Fruit fly (Drosophila melanogaster) whole organism, embryonic: ENCODE results near the gene schlank.
A peak's percentile ranks its signal among the peaks of the same experiment; 100 is the strongest.

Experiments used
- Adf1 ChIP-seq: fragments of 200-800 bp; sonication (Bioruptor generic); IDR thresholded peaks from 2 replicates; pipeline ENCODE4 v1.3.6; 2022; ENCODE audit warnings: missing biosample characterization, missing genetic modification characterization
- CG10462 ChIP-seq: fragments of 200-800 bp; sonication (Bioruptor generic); optimal IDR thresholded peaks from 2 replicates; lab custom pipeline; 2016; ENCODE audit warnings: missing biosample characterization, missing genetic modification characterization
- CG10543 ChIP-seq: fragments of 200-800 bp; sonication (Bioruptor generic); optimal IDR thresholded peaks from 3 replicates; lab custom pipeline; 2017; ENCODE audit warnings: missing biosample characterization, mild to moderate bottlenecking, missing genetic modification characterization, moderate library complexity
- CG10979 ChIP-seq: fragments of 200-800 bp; sonication (Bioruptor generic); optimal IDR thresholded peaks from 2 replicates; lab custom pipeline; 2018; ENCODE audit warnings: missing biosample characterization, mild to moderate bottlenecking, missing genetic modification characterization, moderate library complexity
- CG11504 ChIP-seq: fragments of 200-800 bp; sonication (Bioruptor generic); optimal IDR thresholded peaks from 3 replicates; lab custom pipeline; 2019; ENCODE audit warnings: missing biosample characterization, mild to moderate bottlenecking, missing genetic modification characterization, moderate library complexity
- CG11723 ChIP-seq: fragments of 200-800 bp; sonication (Bioruptor generic); optimal IDR thresholded peaks from 2 replicates; lab custom pipeline; 2017; ENCODE audit warnings: missing biosample characterization, mild to moderate bottlenecking, missing genetic modification characterization
- CG12071 ChIP-seq: fragments of 200-800 bp; sonication (Bioruptor generic); optimal IDR thresholded peaks from 3 replicates; lab custom pipeline; 2018; ENCODE audit warnings: missing biosample characterization, mild to moderate bottlenecking, missing genetic modification characterization
- CG13123 ChIP-seq: fragments of 200-800 bp; sonication (Bioruptor generic); optimal IDR thresholded peaks from 2 replicates; lab custom pipeline; 2016; ENCODE audit warnings: missing biosample characterization, missing genetic modification characterization
- CG15011 ChIP-seq: fragments of 200-800 bp; sonication (Bioruptor generic); optimal IDR thresholded peaks from 3 replicates; lab custom pipeline; 2018; ENCODE audit warnings: missing biosample characterization, mild to moderate bottlenecking, missing genetic modification characterization
- CG18619 ChIP-seq: fragments of 200-800 bp; sonication (Bioruptor generic); optimal IDR thresholded peaks from 3 replicates; lab custom pipeline; 2017; ENCODE audit warnings: missing biosample characterization, mild to moderate bottlenecking, missing genetic modification characterization
- CG2116 ChIP-seq: fragments of 200-800 bp; sonication (Bioruptor generic); optimal IDR thresholded peaks from 3 replicates; lab custom pipeline; 2018; ENCODE audit warnings: missing biosample characterization, mild to moderate bottlenecking, missing genetic modification characterization
- CG34224 ChIP-seq: fragments of 200-800 bp; sonication (Bioruptor generic); IDR thresholded peaks from 3 replicates; pipeline ENCODE4 v1.3.6; 2022; ENCODE audit warnings: missing biosample characterization, missing genetic modification characterization; ENCODE audit not compliant: partially characterized antibody
- CG34376 ChIP-seq: fragments of 200-800 bp; sonication (Bioruptor generic); optimal IDR thresholded peaks from 2 replicates; lab custom pipeline; 2018; ENCODE audit warnings: missing biosample characterization, mild to moderate bottlenecking, missing genetic modification characterization
- CG3995 ChIP-seq: fragments of 200-800 bp; sonication (Bioruptor generic); optimal IDR thresholded peaks from 3 replicates; lab custom pipeline; 2016; ENCODE audit warnings: missing biosample characterization, missing genetic modification characterization
- CG4282 ChIP-seq: fragments of 200-800 bp; sonication (Bioruptor generic); optimal IDR thresholded peaks from 2 replicates; lab custom pipeline; 2016; ENCODE audit warnings: missing biosample characterization, missing genetic modification characterization
- CG4328 ChIP-seq: fragments of 200-800 bp; sonication (Bioruptor generic); optimal IDR thresholded peaks from 3 replicates; lab custom pipeline; 2017; ENCODE audit warnings: missing biosample characterization, missing genetic modification reagents, missing genetic modification characterization
- CG6854 ChIP-seq: fragments of 200-800 bp; sonication (Bioruptor generic); optimal IDR thresholded peaks from 3 replicates; lab custom pipeline; 2017; ENCODE audit warnings: missing biosample characterization, mild to moderate bottlenecking, missing genetic modification characterization
- CG7372 ChIP-seq: fragments of 200-800 bp; sonication (Bioruptor generic); IDR thresholded peaks from 2 replicates; pipeline ENCODE4 v1.3.6; 2022; ENCODE audit warnings: missing biosample characterization, missing genetic modification characterization
- CG9727 ChIP-seq: fragments of 200-800 bp; sonication (Bioruptor generic); optimal IDR thresholded peaks from 3 replicates; lab custom pipeline; 2017; ENCODE audit warnings: missing biosample characterization, mild to moderate bottlenecking, missing genetic modification characterization
- Doc3 ChIP-seq: fragments of 200-800 bp; sonication (Bioruptor generic); IDR thresholded peaks from 3 replicates; pipeline ENCODE4 v1.3.6; 2022; ENCODE audit warnings: missing biosample characterization, missing genetic modification characterization; ENCODE audit not compliant: partially characterized antibody
- ERR ChIP-seq: fragments of 200-800 bp; sonication (Bioruptor generic); optimal IDR thresholded peaks from 2 replicates; lab custom pipeline; 2016; ENCODE audit warnings: missing biosample characterization, missing genetic modification characterization
- Ets65A ChIP-seq: fragments of 200-800 bp; sonication (Bioruptor generic); peaks from one replicate; lab custom pipeline; 2016; ENCODE audit warnings: missing biosample characterization, missing genetic modification characterization
- Ets97D ChIP-seq: fragments of 200-800 bp; sonication (Bioruptor generic); optimal IDR thresholded peaks from 3 replicates; lab custom pipeline; 2016; ENCODE audit warnings: missing biosample characterization, missing genetic modification characterization
- Gsc ChIP-seq: fragments of 200-800 bp; sonication (Bioruptor generic); IDR thresholded peaks from 2 replicates; pipeline ENCODE4 v1.3.6; 2022; ENCODE audit warnings: missing biosample characterization, missing genetic modification characterization
- HLH54F ChIP-seq: fragments of 200-800 bp; sonication (Bioruptor generic); optimal IDR thresholded peaks from 3 replicates; lab custom pipeline; 2016; ENCODE audit warnings: missing biosample characterization, missing genetic modification characterization
- Hr3 ChIP-seq: fragments of 200-800 bp; sonication (Bioruptor generic); optimal IDR thresholded peaks from 3 replicates; lab custom pipeline; 2016; ENCODE audit warnings: missing biosample characterization, missing genetic modification characterization
- Hr39 ChIP-seq: fragments of >200 bp; optimal IDR thresholded peaks from 2 replicates; lab custom pipeline; 2017
- MBD-R2 ChIP-seq: fragments of 200-800 bp; sonication (Bioruptor generic); IDR thresholded peaks from 2 replicates; pipeline ENCODE4 v1.3.6; 2022; ENCODE audit warnings: missing biosample characterization, missing genetic modification characterization
- Max ChIP-seq: fragments of 200-800 bp; sonication (Bioruptor generic); optimal IDR thresholded peaks from 2 replicates; lab custom pipeline; 2016; ENCODE audit warnings: missing biosample characterization, mild to moderate bottlenecking, missing genetic modification characterization
- Pdp1 ChIP-seq, 2 experiments: fragments of 200-800 bp; sonication (Bioruptor generic); optimal IDR thresholded peaks; 3 replicates each; lab custom pipeline; 2016; ENCODE audit warnings: missing biosample characterization in 2 of 2, missing genetic modification characterization in 2 of 2, mild to moderate bottlenecking in 1 of 2, moderate library complexity in 1 of 2
- Ravus ChIP-seq: fragments of 200-800 bp; sonication (Bioruptor generic); IDR thresholded peaks from 2 replicates; pipeline ENCODE4 v1.3.6; 2022; ENCODE audit warnings: missing biosample characterization, missing genetic modification characterization
- Taf1 ChIP-seq: fragments of 200-800 bp; sonication (Bioruptor generic); IDR thresholded peaks from 2 replicates; pipeline ENCODE4 v1.3.6; 2022; ENCODE audit warnings: missing biosample characterization, missing genetic modification characterization
- YL-1 ChIP-seq: fragments of 200-800 bp; sonication (Bioruptor generic); optimal IDR thresholded peaks from 3 replicates; lab custom pipeline; 2017; ENCODE audit warnings: missing biosample characterization, mild to moderate bottlenecking, missing genetic modification characterization
- amos ChIP-seq: fragments of 200-800 bp; sonication (Bioruptor generic); IDR thresholded peaks from 2 replicates; pipeline ENCODE4 v1.3.6; 2022; ENCODE audit warnings: missing biosample characterization, missing genetic modification characterization; ENCODE audit not compliant: partially characterized antibody
- dysf ChIP-seq: fragments of 200-800 bp; sonication (Bioruptor generic); IDR thresholded peaks from 3 replicates; pipeline ENCODE4 v1.3.6; 2022; ENCODE audit warnings: missing biosample characterization, missing genetic modification characterization
- eve ChIP-seq, 2 experiments: fragments of >200 bp; optimal IDR thresholded peaks; 2 replicates each; lab custom pipeline; 2017; ENCODE audit warnings: missing biosample characterization in 2 of 2, missing genetic modification characterization in 2 of 2
- exex ChIP-seq: fragments of 200-800 bp; sonication (Bioruptor generic); optimal IDR thresholded peaks from 4 replicates; lab custom pipeline; 2018; ENCODE audit warnings: missing biosample characterization, mild to moderate bottlenecking, missing genetic modification characterization, moderate library complexity
- fd64A ChIP-seq: fragments of 200-800 bp; sonication (Bioruptor generic); optimal IDR thresholded peaks from 3 replicates; lab custom pipeline; 2018; ENCODE audit warnings: missing biosample characterization, mild to moderate bottlenecking, missing genetic modification characterization
- grau ChIP-seq: fragments of 200-800 bp; optimal IDR thresholded peaks from 3 replicates; lab custom pipeline; 2019; ENCODE audit warnings: missing biosample characterization, mild to moderate bottlenecking, missing genetic modification characterization, moderate library complexity
- grn ChIP-seq: fragments of 200-800 bp; sonication (Bioruptor generic); optimal IDR thresholded peaks from 3 replicates; lab custom pipeline; 2017; ENCODE audit warnings: missing biosample characterization, missing genetic modification characterization
- hkb ChIP-seq, 2 experiments: fragments of 200-800 bp in 1 of 2; fragments of >200 bp in 1 of 2; sonication (Bioruptor generic) in 1 of 2; IDR thresholded peaks in 1 of 2; optimal IDR thresholded peaks in 1 of 2; 2 replicates each; pipeline versions ENCODE4 v1.3.6 to Lab custom; 2017 to 2022; ENCODE audit warnings: missing biosample characterization in 1 of 2, missing genetic modification characterization in 1 of 2
- inv ChIP-seq: fragments of 200-800 bp; sonication (Bioruptor generic); IDR thresholded peaks from 2 replicates; pipeline ENCODE4 v1.3.6; 2022; ENCODE audit warnings: missing biosample characterization, missing genetic modification characterization; ENCODE audit not compliant: partially characterized antibody
- kni ChIP-seq: fragments of 200-800 bp; sonication (Bioruptor generic); optimal IDR thresholded peaks from 3 replicates; lab custom pipeline; 2017; ENCODE audit warnings: mild to moderate bottlenecking, missing biosample characterization, missing genetic modification reagents, missing genetic modification characterization
- peb ChIP-seq: fragments of 200-800 bp; sonication (Bioruptor generic); IDR thresholded peaks from 2 replicates; pipeline ENCODE4 v1.3.6; 2022; ENCODE audit warnings: missing biosample characterization, missing genetic modification characterization
- pfk ChIP-seq: fragments of 200-800 bp; sonication (Bioruptor generic); optimal IDR thresholded peaks from 2 replicates; lab custom pipeline; 2018; ENCODE audit warnings: missing biosample characterization, mild to moderate bottlenecking, missing genetic modification characterization, moderate library complexity
- pita ChIP-seq: fragments of 200-800 bp; sonication (Bioruptor generic); optimal IDR thresholded peaks from 2 replicates; lab custom pipeline; 2017; ENCODE audit warnings: missing biosample characterization, mild to moderate bottlenecking, missing genetic modification characterization
- pum ChIP-seq: fragments of 200-800 bp; sonication (Bioruptor generic); optimal IDR thresholded peaks from 2 replicates; lab custom pipeline; 2016; ENCODE audit warnings: missing biosample characterization, missing genetic modification characterization
- row ChIP-seq: fragments of 200-800 bp; sonication (Bioruptor generic); IDR thresholded peaks from 3 replicates; pipeline ENCODE4 v1.3.6; 2022; ENCODE audit warnings: missing biosample characterization, missing genetic modification characterization
- sens-2 ChIP-seq: fragments of 200-800 bp; sonication (Bioruptor generic); IDR thresholded peaks from 2 replicates; pipeline ENCODE4 v1.3.6; 2022; ENCODE audit warnings: missing biosample characterization, missing genetic modification characterization
- tio ChIP-seq: fragments of 200-800 bp; sonication (Bioruptor generic); optimal IDR thresholded peaks from 2 replicates; lab custom pipeline; 2017; ENCODE audit warnings: missing biosample characterization, missing genetic modification characterization, inconsistent platforms
- zfh1 ChIP-seq: fragments of 200-800 bp; sonication (Bioruptor generic); IDR thresholded peaks from 3 replicates; pipeline ENCODE4 v1.3.6; 2022; ENCODE audit warnings: missing biosample characterization, missing genetic modification characterization

Gene schlank

DNA sequence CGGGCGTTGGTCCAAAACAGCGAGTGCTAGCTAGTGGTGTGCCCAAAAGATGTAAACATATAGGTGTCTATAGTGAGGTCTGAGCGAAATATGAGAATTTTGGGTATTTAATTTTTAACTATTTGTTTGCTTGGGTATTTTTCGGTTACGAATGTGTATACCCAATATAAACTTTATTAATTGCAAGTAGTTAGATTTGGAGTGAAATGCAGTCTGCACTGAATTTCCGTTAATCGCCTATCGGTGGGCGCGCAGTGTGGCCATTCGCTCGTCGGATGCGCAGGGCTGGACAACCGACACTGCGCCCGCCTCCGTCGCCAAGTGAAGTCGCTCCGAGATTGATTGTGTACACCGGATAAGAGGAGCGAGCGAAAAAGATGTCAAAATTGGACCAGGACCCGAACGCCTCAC lies 28.1 kb upstream of the schlank start, which contains the start of the genes CG15891 and CG3815 (continued):
- no peak for TF ChIP-seq CG4328
- TF ChIP-seq CG12071 (GFP tag; lab: Kevin White, UChicago): no peak
- no peak; the same call in 1 of the 2 replicates for TF ChIP-seq Taf1
- no peak for TF ChIP-seq exex (tag; lab: Kevin White, UChicago)
- TF ChIP-seq Ets97D: peak; percentile 57
- TF ChIP-seq pum (GFP tag; lab: Kevin White, UChicago): peak; percentile 57
- TF ChIP-seq CG11723: no peak
- TF ChIP-seq Hr3 (GFP tag; lab: Kevin White, UChicago): peak; percentile 51
- no peak for TF ChIP-seq hkb (optimal IDR thresholded peaks at IDR 0.05; lab: Kevin White, UChicago)
- TF ChIP-seq hkb (GFP tag; IDR thresholded peaks at IDR 0.05; lab: Robert Waterston, UW): 0 out of 2 replicates have a peak, but pooled peaks have one; percentile 21
- TF ChIP-seq Hr39 (lab: Kevin White, UChicago): no peak
- TF ChIP-seq grn (GFP tag; lab: Kevin White, UChicago): peak; percentile 66
- TF ChIP-seq kni (GFP tag; lab: Kevin White, UChicago): no peak
- no peak for TF ChIP-seq pita
- peak; percentile 36 for TF ChIP-seq HLH54F
- no peak for TF ChIP-seq eve (GFP tag; optimal IDR thresholded peaks at IDR 0.05; lab: Kevin White, UChicago)
- TF ChIP-seq peb: no peak
- peak; percentile 41 to 48 for TF ChIP-seq Pdp1 (GFP tag; optimal IDR thresholded peaks at IDR 0.05; lab: Kevin White, UChicago)
- TF ChIP-seq CG34376: peak; percentile 67
- TF ChIP-seq amos: peak; percentile 54
- TF ChIP-seq ERR (GFP tag; lab: Kevin White, UChicago): no peak
- peak; percentile 94 for TF ChIP-seq Ets65A (GFP tag; lab: Kevin White, UChicago)
- TF ChIP-seq CG15011 (GFP tag; lab: Kevin White, UChicago): no peak
- TF ChIP-seq tio (GFP tag; lab: Kevin White, UChicago): no peak
- no peak for TF ChIP-seq CG13123 (GFP tag; lab: Kevin White, UChicago)
- peak; percentile 64 for TF ChIP-seq CG2116
- no peak for TF ChIP-seq sens-2 (GFP tag; lab: Robert Waterston, UW)
- TF ChIP-seq Adf1 (GFP tag; lab: Robert Waterston, UW): peak; percentile 28; the same call in 1 of the 2 replicates
- peak; percentile 49 for TF ChIP-seq CG3995
- peak; percentile 48 for TF ChIP-seq CG10979
- peak; percentile 93 for TF ChIP-seq row
- TF ChIP-seq dysf: peak; percentile 61; the same call in 2 of the 3 replicates
- no peak for TF ChIP-seq Gsc (GFP tag; lab: Robert Waterston, UW)
- no peak for TF ChIP-seq fd64A (GFP tag; lab: Kevin White, UChicago)
- no peak for TF ChIP-seq CG4282 (GFP tag; lab: Kevin White, UChicago)
- TF ChIP-seq Doc3 (GFP tag; lab: Robert Waterston, UW): no peak
- no peak for TF ChIP-seq CG10543 (GFP tag; lab: Kevin White, UChicago)
- TF ChIP-seq CG18619 (GFP tag; lab: Kevin White, UChicago): peak; percentile 69
- no peak for TF ChIP-seq Ravus (GFP tag; lab: Robert Waterston, UW)
- TF ChIP-seq YL-1 (GFP tag; lab: Kevin White, UChicago): peak; percentile 60
- no peak for TF ChIP-seq CG11504
- TF ChIP-seq CG10462 (GFP tag; lab: Kevin White, UChicago): no peak
- peak; percentile 70 for TF ChIP-seq grau (tag; lab: Kevin White, UChicago)
- TF ChIP-seq CG7372: peak; percentile 45; the same call in 1 of the 2 replicates
- TF ChIP-seq Max (GFP tag; lab: Kevin White, UChicago): peak; percentile 2
- TF ChIP-seq CG9727: peak; percentile 52
- TF ChIP-seq inv (GFP tag; lab: Robert Waterston, UW): peak; percentile 23; the same call in 1 of the 2 replicates
- peak; percentile 93 for TF ChIP-seq MBD-R2 (GFP tag; lab: Robert Waterston, UW)
- 0 out of 3 replicates have a peak, but pooled peaks have one; percentile 23 for TF ChIP-seq CG34224 (GFP tag; lab: Robert Waterston, UW)
- no peak for TF ChIP-seq pfk (GFP tag; lab: Kevin White, UChicago)
- TF ChIP-seq zfh1 (GFP tag; lab: Robert Waterston, UW): peak; percentile 32; the same call in 1 of the 3 replicates
- no peak for TF ChIP-seq CG6854 (GFP tag; lab: Kevin White, UChicago)
